Fruit fly (Drosophila melanogaster) whole organism, embryonic: ENCODE measurements around the gene CG10621.

Experiments used
- Blimp-1 ChIP-seq: fragments of 200-800 bp; sonication (Bioruptor generic); optimal IDR thresholded peaks from 3 replicates; lab custom pipeline; 2018; ENCODE audit warnings: missing biosample characterization, missing genetic modification characterization, mild to moderate bottlenecking, moderate library complexity, missing genetic modification reagents
- CG10431 ChIP-seq: fragments of 200-800 bp; sonication (Bioruptor generic); optimal IDR thresholded peaks from 3 replicates; lab custom pipeline; 2018; ENCODE audit warnings: missing biosample characterization, mild to moderate bottlenecking, missing genetic modification characterization
- CG10959 ChIP-seq: fragments of 200-800 bp; sonication (Bioruptor generic); IDR thresholded peaks from 2 replicates; pipeline ENCODE4 v1.3.6; 2022; ENCODE audit warnings: missing biosample characterization, missing genetic modification characterization
- CG15269 ChIP-seq: fragments of 200-800 bp; sonication (Bioruptor generic); optimal IDR thresholded peaks from 2 replicates; lab custom pipeline; 2018; ENCODE audit warnings: missing biosample characterization, mild to moderate bottlenecking, missing genetic modification characterization, moderate library complexity
- CG16813 ChIP-seq: fragments of 200-800 bp; sonication (Bioruptor generic); IDR thresholded peaks from 3 replicates; pipeline ENCODE4 v1.3.6; 2022; ENCODE audit warnings: missing biosample characterization, missing genetic modification characterization; ENCODE audit not compliant: partially characterized antibody
- CG18599 ChIP-seq: fragments of 200-800 bp; sonication (Bioruptor generic); optimal IDR thresholded peaks from 3 replicates; lab custom pipeline; 2017; ENCODE audit warnings: missing biosample characterization, missing genetic modification characterization, mild to moderate bottlenecking, moderate library complexity, missing genetic modification reagents
- CG2116 ChIP-seq: fragments of 200-800 bp; sonication (Bioruptor generic); optimal IDR thresholded peaks from 3 replicates; lab custom pipeline; 2018; ENCODE audit warnings: missing biosample characterization, mild to moderate bottlenecking, missing genetic modification characterization
- CG2129 ChIP-seq: fragments of 200-800 bp; sonication (Bioruptor generic); IDR thresholded peaks from 2 replicates; pipeline ENCODE4 v1.3.6; 2022; ENCODE audit warnings: missing biosample characterization, missing genetic modification characterization; ENCODE audit not compliant: partially characterized antibody
- CG42726 ChIP-seq: fragments of 200-800 bp; sonication (Bioruptor generic); IDR thresholded peaks from 2 replicates; pipeline ENCODE4 v1.3.6; 2022; ENCODE audit warnings: missing biosample characterization, missing genetic modification characterization; ENCODE audit not compliant: partially characterized antibody
- CG9727 ChIP-seq: fragments of 200-800 bp; sonication (Bioruptor generic); optimal IDR thresholded peaks from 3 replicates; lab custom pipeline; 2017; ENCODE audit warnings: missing biosample characterization, mild to moderate bottlenecking, missing genetic modification characterization
- CG9797 ChIP-seq: fragments of 200-800 bp; sonication (Bioruptor generic); optimal IDR thresholded peaks from 3 replicates; lab custom pipeline; 2018; ENCODE audit warnings: missing biosample characterization, mild to moderate bottlenecking, missing genetic modification characterization
- CG9932 ChIP-seq: fragments of 200-800 bp; sonication (Bioruptor generic); IDR thresholded peaks from 2 replicates; pipeline ENCODE4 v1.3.6; 2022; ENCODE audit warnings: missing biosample characterization, missing genetic modification characterization
- Camta ChIP-seq: fragments of 200-800 bp; sonication (Bioruptor generic); optimal IDR thresholded peaks from 2 replicates; lab custom pipeline; 2016; ENCODE audit warnings: missing biosample characterization, missing genetic modification characterization
- Chrac-16 ChIP-seq: fragments of 200-800 bp; sonication (Bioruptor generic); optimal IDR thresholded peaks from 3 replicates; lab custom pipeline; 2016; ENCODE audit warnings: missing biosample characterization, missing genetic modification characterization
- CoRest ChIP-seq: fragments of 200-800 bp; sonication (Bioruptor generic); optimal IDR thresholded peaks from 3 replicates; lab custom pipeline; 2018; ENCODE audit warnings: missing biosample characterization, mild to moderate bottlenecking, missing genetic modification characterization, moderate library complexity
- Dbx ChIP-seq: fragments of 200-800 bp; sonication (Bioruptor generic); IDR thresholded peaks from 3 replicates; pipeline ENCODE4 v1.3.6; 2022; ENCODE audit warnings: missing biosample characterization, missing genetic modification characterization
- Ets97D ChIP-seq: fragments of 200-800 bp; sonication (Bioruptor generic); optimal IDR thresholded peaks from 3 replicates; lab custom pipeline; 2016; ENCODE audit warnings: missing biosample characterization, missing genetic modification characterization
- GATAe ChIP-seq: fragments of 200-800 bp; sonication (Bioruptor generic); conservative IDR thresholded peaks from 2 replicates; pipeline ENCODE4 v1.3.6; 2022; ENCODE audit warnings: missing biosample characterization, missing genetic modification characterization
- HmgD ChIP-seq: fragments of 200-800 bp; sonication (Bioruptor generic); optimal IDR thresholded peaks from 3 replicates; lab custom pipeline; 2016; ENCODE audit warnings: missing biosample characterization, missing genetic modification characterization
- Hr3 ChIP-seq: fragments of 200-800 bp; sonication (Bioruptor generic); optimal IDR thresholded peaks from 3 replicates; lab custom pipeline; 2016; ENCODE audit warnings: missing biosample characterization, missing genetic modification characterization
- Hr51 ChIP-seq, 2 experiments: fragments of 200-800 bp; sonication (Bioruptor generic); optimal IDR thresholded peaks; 2 replicates in 1 of 2; 3 replicates in 1 of 2; lab custom pipeline; 2016 to 2018; ENCODE audit warnings: missing biosample characterization in 2 of 2, missing genetic modification characterization in 2 of 2, mild to moderate bottlenecking in 1 of 2, moderate library complexity in 1 of 2
- Max ChIP-seq: fragments of 200-800 bp; sonication (Bioruptor generic); optimal IDR thresholded peaks from 2 replicates; lab custom pipeline; 2016; ENCODE audit warnings: missing biosample characterization, mild to moderate bottlenecking, missing genetic modification characterization
- Myb ChIP-seq: fragments of 200-800 bp; sonication (Bioruptor generic); optimal IDR thresholded peaks from 2 replicates; lab custom pipeline; 2016; ENCODE audit warnings: missing biosample characterization, missing genetic modification characterization
- Nf-YB ChIP-seq: fragments of 200-800 bp; sonication (Bioruptor generic); optimal IDR thresholded peaks from 3 replicates; lab custom pipeline; 2019; ENCODE audit warnings: missing biosample characterization, mild to moderate bottlenecking, missing genetic modification characterization, moderate library complexity
- Stat92E ChIP-seq, 3 experiments: fragments of >200 bp in 2 of 3; fragments of 200-800 bp in 1 of 3; sonication (Bioruptor generic) in 1 of 3; optimal IDR thresholded peaks; 2 replicates each; lab custom pipeline; 2017 to 2019; ENCODE audit warnings: missing biosample characterization in 3 of 3, missing genetic modification characterization in 3 of 3, mild to moderate bottlenecking in 1 of 3, moderate library complexity in 1 of 3
- Trl ChIP-seq, 3 experiments: fragments of >200 bp in 2 of 3; fragments of 200-800 bp in 1 of 3; sonication (Bioruptor generic) in 1 of 3; optimal IDR thresholded peaks; 2 replicates in 1 of 3; 3 replicates in 2 of 3; lab custom pipeline; 2016 to 2017; ENCODE audit warnings: missing biosample characterization in 1 of 3, missing genetic modification characterization in 1 of 3
- al ChIP-seq: fragments of 200-800 bp; sonication (Bioruptor generic); IDR thresholded peaks from 2 replicates; pipeline ENCODE4 v1.3.6; 2022; ENCODE audit warnings: missing biosample characterization, missing genetic modification characterization
- cad ChIP-seq: fragments of >200 bp; optimal IDR thresholded peaks from 2 replicates; lab custom pipeline; 2017; ENCODE audit warnings: missing biosample characterization, missing genetic modification characterization
- cg ChIP-seq: fragments of 200-800 bp; sonication (Bioruptor generic); optimal IDR thresholded peaks from 3 replicates; lab custom pipeline; 2019; ENCODE audit warnings: missing biosample characterization, mild to moderate bottlenecking, missing genetic modification characterization, moderate library complexity
- dm ChIP-seq: fragments of 200-800 bp; sonication (Bioruptor generic); optimal IDR thresholded peaks from 3 replicates; lab custom pipeline; 2016; ENCODE audit warnings: missing biosample characterization, missing genetic modification characterization
- fd96Cb ChIP-seq: fragments of 200-800 bp; sonication (Bioruptor generic); optimal IDR thresholded peaks from 2 replicates; lab custom pipeline; 2018; ENCODE audit warnings: missing biosample characterization, mild to moderate bottlenecking, missing genetic modification characterization, moderate library complexity
- gem ChIP-seq: fragments of 200-800 bp; sonication (Bioruptor generic); optimal IDR thresholded peaks from 2 replicates; lab custom pipeline; 2019; ENCODE audit warnings: missing biosample characterization, mild to moderate bottlenecking, missing genetic modification characterization, moderate library complexity
- grau ChIP-seq: fragments of 200-800 bp; optimal IDR thresholded peaks from 3 replicates; lab custom pipeline; 2019; ENCODE audit warnings: missing biosample characterization, mild to moderate bottlenecking, missing genetic modification characterization, moderate library complexity
- inv ChIP-seq: fragments of 200-800 bp; sonication (Bioruptor generic); IDR thresholded peaks from 2 replicates; pipeline ENCODE4 v1.3.6; 2022; ENCODE audit warnings: missing biosample characterization, missing genetic modification characterization; ENCODE audit not compliant: partially characterized antibody
- knrl ChIP-seq: fragments of 200-800 bp; sonication (Bioruptor generic); IDR thresholded peaks from 3 replicates; pipeline ENCODE4 v1.3.6; 2022; ENCODE audit warnings: missing biosample characterization, missing genetic modification characterization; ENCODE audit not compliant: partially characterized antibody
- org-1 ChIP-seq: fragments of 200-800 bp; sonication (Bioruptor generic); optimal IDR thresholded peaks from 2 replicates; lab custom pipeline; 2017; ENCODE audit warnings: missing biosample characterization, missing genetic modification characterization
- p53 ChIP-seq: fragments of 200-800 bp; sonication (Bioruptor generic); optimal IDR thresholded peaks from 2 replicates; lab custom pipeline; 2016; ENCODE audit warnings: missing biosample characterization, missing genetic modification characterization
- peb ChIP-seq: fragments of 200-800 bp; sonication (Bioruptor generic); IDR thresholded peaks from 2 replicates; pipeline ENCODE4 v1.3.6; 2022; ENCODE audit warnings: missing biosample characterization, missing genetic modification characterization
- pho ChIP-seq: fragments of 200-800 bp; sonication (Bioruptor generic); optimal IDR thresholded peaks from 2 replicates; lab custom pipeline; 2016; ENCODE audit warnings: missing biosample characterization, missing genetic modification characterization
- row ChIP-seq: fragments of 200-800 bp; sonication (Bioruptor generic); IDR thresholded peaks from 3 replicates; pipeline ENCODE4 v1.3.6; 2022; ENCODE audit warnings: missing biosample characterization, missing genetic modification characterization
- schlank ChIP-seq: fragments of 200-800 bp; sonication (Bioruptor generic); optimal IDR thresholded peaks from 2 replicates; lab custom pipeline; 2018; ENCODE audit warnings: missing biosample characterization, mild to moderate bottlenecking, missing genetic modification characterization
- slbo ChIP-seq: fragments of 200-800 bp; sonication (Bioruptor generic); IDR thresholded peaks from 2 replicates; pipeline ENCODE4 v1.3.6; 2022; ENCODE audit warnings: missing biosample characterization, missing genetic modification characterization
- tin ChIP-seq: fragments of 200-800 bp; sonication (Bioruptor generic); optimal IDR thresholded peaks from 3 replicates; lab custom pipeline; 2016; ENCODE audit warnings: missing biosample characterization, missing genetic modification characterization
- tll ChIP-seq, 2 experiments: fragments of 200-800 bp in 1 of 2; fragments of >200 bp in 1 of 2; sonication (Bioruptor generic) in 1 of 2; optimal IDR thresholded peaks; 2 replicates each; lab custom pipeline; 2017 to 2019; ENCODE audit warnings: missing biosample characterization in 2 of 2, missing genetic modification characterization in 2 of 2, mild to moderate bottlenecking in 1 of 2, moderate library complexity in 1 of 2
- trh ChIP-seq: fragments of 200-800 bp; sonication (Bioruptor generic); optimal IDR thresholded peaks from 2 replicates; lab custom pipeline; 2016; ENCODE audit warnings: missing biosample characterization, missing genetic modification characterization
- zen ChIP-seq: fragments of 200-800 bp; sonication (Bioruptor generic); optimal IDR thresholded peaks from 3 replicates; lab custom pipeline; 2018; ENCODE audit warnings: missing biosample characterization, mild to moderate bottlenecking, missing genetic modification characterization, moderate library complexity
- zen2 ChIP-seq: fragments of 200-800 bp; sonication (Bioruptor generic); IDR thresholded peaks from 3 replicates; pipeline ENCODE4 v1.3.6; 2022; ENCODE audit warnings: missing biosample characterization, missing genetic modification characterization; ENCODE audit not compliant: partially characterized antibody

CG10621 gene

DNA sequence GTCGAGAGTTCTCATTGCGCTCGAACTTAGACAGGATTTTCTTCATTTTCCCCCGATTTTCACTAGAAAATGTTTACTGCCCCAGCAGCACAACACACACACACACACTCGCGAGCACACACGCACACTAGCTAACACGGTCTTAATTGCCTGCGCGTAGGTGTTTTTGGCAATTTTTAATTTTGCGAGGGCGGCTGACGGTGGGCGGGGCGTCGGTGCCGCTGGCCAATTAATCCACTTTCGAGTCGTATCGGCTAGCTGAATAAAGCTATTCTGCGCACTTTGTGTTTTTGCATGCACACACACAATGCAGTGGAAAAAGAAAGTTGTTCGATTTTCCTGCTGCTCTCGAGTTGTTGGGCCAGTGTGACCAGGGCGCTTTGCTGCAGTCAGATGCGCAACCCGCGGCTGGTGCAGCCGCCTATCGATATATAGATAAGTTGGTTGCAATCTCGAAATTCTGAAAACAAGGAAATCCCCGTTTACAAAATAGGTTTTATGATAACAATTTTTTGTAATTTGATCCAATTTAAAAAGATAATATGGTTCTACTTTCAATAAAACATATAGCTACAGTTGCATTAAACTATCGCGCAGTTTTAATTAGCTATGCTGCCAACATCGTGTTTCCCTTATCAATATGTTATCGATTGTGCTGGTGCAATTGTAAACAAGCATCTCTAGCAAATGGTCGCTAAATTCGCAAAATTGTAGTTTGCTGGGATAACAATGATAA is 14.3 kb upstream of the CG10621 start, which contains the start of the genes Nak and Tango6 (continued):
- TF ChIP-seq al: no peak
- no peak for TF ChIP-seq peb (GFP tag; lab: Robert Waterston, UW)
- TF ChIP-seq cad (GFP tag; lab: Kevin White, UChicago): no peak
- peak; percentile 14 for TF ChIP-seq Chrac-16 (GFP tag; lab: Kevin White, UChicago)
- peak; percentile 11 for TF ChIP-seq CG9727
- peak; percentile 55 for TF ChIP-seq dm (GFP tag; lab: Kevin White, UChicago)
- TF ChIP-seq CG10959 (GFP tag; lab: Robert Waterston, UW): no peak
- peak; percentile 63 for TF ChIP-seq Max (GFP tag; lab: Kevin White, UChicago)
- peak; percentile 86 for TF ChIP-seq row (GFP tag; lab: Robert Waterston, UW)
- TF ChIP-seq zen2 (GFP tag; lab: Robert Waterston, UW): peak; percentile 88; the same call in 2 of the 3 replicates
- TF ChIP-seq tll (GFP tag; optimal IDR thresholded peaks at IDR 0.05; lab: Kevin White, UChicago): peak; percentile 49 to 87
- no peak for TF ChIP-seq Trl (optimal IDR thresholded peaks at IDR 0.05; lab: Kevin White, UChicago)
- peak; percentile 44 for TF ChIP-seq Trl (GFP tag; optimal IDR thresholded peaks at IDR 0.05; lab: Kevin White, UChicago)
- TF ChIP-seq slbo (GFP tag; lab: Robert Waterston, UW): peak; percentile 36
- peak; percentile 54 for TF ChIP-seq Blimp-1
- no peak for TF ChIP-seq trh (GFP tag; lab: Kevin White, UChicago)
- TF ChIP-seq Hr3 (GFP tag; lab: Kevin White, UChicago): peak; percentile 41
- peak; percentile 40 for TF ChIP-seq Camta (GFP tag; lab: Kevin White, UChicago)
- peak; percentile 33 for TF ChIP-seq p53
- peak; percentile 25; the same call in 1 of the 3 replicates for TF ChIP-seq Dbx
- TF ChIP-seq CoRest: peak; percentile 65
- peak; percentile 64 for TF ChIP-seq Ets97D (GFP tag; lab: Kevin White, UChicago)
- TF ChIP-seq HmgD (GFP tag; lab: Kevin White, UChicago): peak; percentile 67
- TF ChIP-seq pho (GFP tag; lab: Kevin White, UChicago): peak; percentile 32
- peak; percentile 96 for TF ChIP-seq CG16813 (GFP tag; lab: Robert Waterston, UW)
- TF ChIP-seq CG10431 (GFP tag; lab: Kevin White, UChicago): peak; percentile 29
- peak; percentile 71 for TF ChIP-seq zen
- peak; percentile 31 for TF ChIP-seq Myb (GFP tag; lab: Kevin White, UChicago)
- TF ChIP-seq Nf-YB (GFP tag; lab: Kevin White, UChicago): peak; percentile 16
- TF ChIP-seq CG18599 (GFP tag; lab: Kevin White, UChicago): peak; percentile 9
- TF ChIP-seq CG9932 (GFP tag; lab: Robert Waterston, UW): peak; percentile 50
- peak; percentile 50; the same call in 1 of the 2 replicates for TF ChIP-seq GATAe (GFP tag; lab: Robert Waterston, UW)
- TF ChIP-seq CG15269 (tag; lab: Kevin White, UChicago): peak; percentile 20
- peak; percentile 93 for TF ChIP-seq inv
- TF ChIP-seq CG9797 (GFP tag; lab: Kevin White, UChicago): peak; percentile 92
- no peak for TF ChIP-seq org-1
- peak; percentile 95 for TF ChIP-seq CG2116 (GFP tag; lab: Kevin White, UChicago)
- peak; percentile 51 for TF ChIP-seq grau
- TF ChIP-seq gem (tag; lab: Kevin White, UChicago): peak; percentile 50
- TF ChIP-seq fd96Cb: no peak
- peak; percentile 27 for TF ChIP-seq tin (GFP tag; lab: Kevin White, UChicago)
- TF ChIP-seq knrl (GFP tag; lab: Robert Waterston, UW): peak; percentile 96
- peak in 1 of 3 experiments; percentile 51 for TF ChIP-seq Stat92E (GFP tag; optimal IDR thresholded peaks at IDR 0.05; lab: Kevin White, UChicago)
- TF ChIP-seq Hr51 (GFP tag; optimal IDR thresholded peaks at IDR 0.05; lab: Kevin White, UChicago): peak in 1 of 2 experiments; percentile 18
- TF ChIP-seq CG2129 (GFP tag; lab: Robert Waterston, UW): peak; percentile 95
- peak; percentile 59; the same call in 1 of the 2 replicates for TF ChIP-seq CG42726 (GFP tag; lab: Robert Waterston, UW)
- TF ChIP-seq schlank (tag; lab: Kevin White, UChicago): no peak
- peak; percentile 87 for TF ChIP-seq cg (GFP tag; lab: Kevin White, UChicago)
